Fruit fly (Drosophila melanogaster) whole organism, embryonic: ENCODE measurements around the gene Pss.

Source experiments
- Awh ChIP-seq: fragments of 200-800 bp; sonication (Bioruptor generic); IDR thresholded peaks from 2 replicates; pipeline ENCODE4, ENCODE4 v1.3.6; 2022; ENCODE audit warnings: missing biosample characterization, missing genetic modification characterization
- Bdp1 ChIP-seq: fragments of 200-800 bp; sonication (Bioruptor generic); optimal IDR thresholded peaks from 3 replicates; lab custom pipeline; 2016; ENCODE audit warnings: missing biosample characterization, missing genetic modification characterization
- CG12155 ChIP-seq: fragments of 200-800 bp; sonication (Bioruptor generic); optimal IDR thresholded peaks from 3 replicates; lab custom pipeline; 2016; ENCODE audit warnings: missing biosample characterization, missing genetic modification characterization
- CG12219 ChIP-seq: fragments of 200-800 bp; sonication (Bioruptor generic); optimal IDR thresholded peaks from 3 replicates; lab custom pipeline; 2018; ENCODE audit warnings: missing biosample characterization, mild to moderate bottlenecking, missing genetic modification characterization
- CG12391 ChIP-seq: fragments of 200-800 bp; sonication (Bioruptor generic); optimal IDR thresholded peaks from 3 replicates; lab custom pipeline; 2018; ENCODE audit warnings: missing biosample characterization, mild to moderate bottlenecking, missing genetic modification characterization, moderate library complexity
- CG12659 ChIP-seq: fragments of 200-800 bp; sonication (Bioruptor generic); optimal IDR thresholded peaks from 3 replicates; lab custom pipeline; 2017; ENCODE audit warnings: mild to moderate bottlenecking, missing biosample characterization, missing genetic modification reagents, missing genetic modification characterization
- CG12744 ChIP-seq: fragments of 200-800 bp; sonication (Bioruptor generic); optimal IDR thresholded peaks from 2 replicates; lab custom pipeline; 2016; ENCODE audit warnings: missing biosample characterization, missing genetic modification characterization
- CG12769 ChIP-seq: fragments of 200-800 bp; sonication (Bioruptor generic); optimal IDR thresholded peaks from 2 replicates; lab custom pipeline; 2019; ENCODE audit warnings: missing biosample characterization, mild to moderate bottlenecking, missing genetic modification characterization, moderate library complexity
- CG12942 ChIP-seq: fragments of 200-800 bp; sonication (Bioruptor generic); optimal IDR thresholded peaks from 3 replicates; lab custom pipeline; 2016; ENCODE audit warnings: missing biosample characterization, missing genetic modification characterization
- CG13424 ChIP-seq: fragments of 200-800 bp; sonication (Bioruptor generic); optimal IDR thresholded peaks from 2 replicates; lab custom pipeline; 2019; ENCODE audit warnings: missing biosample characterization, mild to moderate bottlenecking, missing genetic modification characterization, moderate library complexity
- CG13624 ChIP-seq: fragments of 200-800 bp; sonication (Bioruptor generic); optimal IDR thresholded peaks from 2 replicates; lab custom pipeline; 2016; ENCODE audit warnings: missing biosample characterization, missing genetic modification characterization
- CG15696 ChIP-seq: fragments of 200-800 bp; sonication (Bioruptor generic); optimal IDR thresholded peaks from 2 replicates; lab custom pipeline; 2019; ENCODE audit warnings: missing biosample characterization, mild to moderate bottlenecking, missing genetic modification characterization, moderate library complexity
- CG17328 ChIP-seq: fragments of 200-800 bp; sonication (Bioruptor generic); IDR thresholded peaks from 2 replicates; pipeline ENCODE4 v1.3.6; 2022; ENCODE audit warnings: missing biosample characterization, missing genetic modification characterization
- CG2120 ChIP-seq: fragments of 200-800 bp; sonication (Bioruptor generic); optimal IDR thresholded peaks from 3 replicates; lab custom pipeline; 2016; ENCODE audit warnings: missing biosample characterization, missing genetic modification characterization
- CG2712 ChIP-seq: fragments of 200-800 bp; optimal IDR thresholded peaks from 3 replicates; lab custom pipeline; 2019; ENCODE audit warnings: missing biosample characterization, mild to moderate bottlenecking, missing genetic modification characterization, moderate library complexity
- CG30431 ChIP-seq: fragments of 200-800 bp; sonication (Bioruptor generic); optimal IDR thresholded peaks from 2 replicates; lab custom pipeline; 2017; ENCODE audit warnings: missing biosample characterization, missing genetic modification characterization
- CG32772 ChIP-seq: fragments of 200-800 bp; sonication (Bioruptor generic); IDR thresholded peaks from 2 replicates; pipeline ENCODE4 v1.3.6; 2022; ENCODE audit warnings: missing biosample characterization, missing genetic modification characterization
- CG3995 ChIP-seq: fragments of 200-800 bp; sonication (Bioruptor generic); optimal IDR thresholded peaks from 3 replicates; lab custom pipeline; 2016; ENCODE audit warnings: missing biosample characterization, missing genetic modification characterization
- CG4282 ChIP-seq: fragments of 200-800 bp; sonication (Bioruptor generic); optimal IDR thresholded peaks from 2 replicates; lab custom pipeline; 2016; ENCODE audit warnings: missing biosample characterization, missing genetic modification characterization
- CG8388 ChIP-seq: fragments of 200-800 bp; sonication (Bioruptor generic); optimal IDR thresholded peaks from 2 replicates; lab custom pipeline; 2019; ENCODE audit warnings: missing biosample characterization, mild to moderate bottlenecking, missing genetic modification characterization, moderate library complexity
- CG9437 ChIP-seq: fragments of 200-800 bp; sonication (Bioruptor generic); optimal IDR thresholded peaks from 2 replicates; lab custom pipeline; 2018; ENCODE audit warnings: missing biosample characterization, mild to moderate bottlenecking, missing genetic modification characterization
- CTCF ChIP-seq: fragments of 200-800 bp; sonication (Bioruptor generic); optimal IDR thresholded peaks from 2 replicates; lab custom pipeline; 2017; ENCODE audit warnings: missing biosample characterization, mild to moderate bottlenecking, missing genetic modification characterization, moderate library complexity
- CoRest ChIP-seq: fragments of 200-800 bp; sonication (Bioruptor generic); optimal IDR thresholded peaks from 3 replicates; lab custom pipeline; 2018; ENCODE audit warnings: missing biosample characterization, mild to moderate bottlenecking, missing genetic modification characterization, moderate library complexity
- Deaf1 ChIP-seq: fragments of 200-800 bp; optimal IDR thresholded peaks from 3 replicates; lab custom pipeline; 2019; ENCODE audit warnings: missing biosample characterization, mild to moderate bottlenecking, missing genetic modification characterization, moderate library complexity
- Dip2 ChIP-seq: fragments of 200-800 bp; sonication (Bioruptor generic); IDR thresholded peaks from 2 replicates; pipeline ENCODE4 v1.3.6; 2022; ENCODE audit warnings: missing biosample characterization, missing genetic modification characterization
- Eip74EF ChIP-seq, 2 experiments: fragments of 200-800 bp in 1 of 2; fragments of >200 bp in 1 of 2; sonication (Bioruptor generic) in 1 of 2; optimal IDR thresholded peaks; 2 replicates each; lab custom pipeline; 2017 to 2019; ENCODE audit warnings: missing biosample characterization in 2 of 2, missing genetic modification characterization in 2 of 2, mild to moderate bottlenecking in 1 of 2, moderate library complexity in 1 of 2
- Ets65A ChIP-seq: fragments of 200-800 bp; sonication (Bioruptor generic); peaks from one replicate; lab custom pipeline; 2016; ENCODE audit warnings: missing biosample characterization, missing genetic modification characterization
- HLHmδ ChIP-seq: fragments of 200-800 bp; sonication (Bioruptor generic); optimal IDR thresholded peaks from 2 replicates; lab custom pipeline; 2018; ENCODE audit warnings: missing biosample characterization, mild to moderate bottlenecking, missing genetic modification characterization, moderate library complexity
- NC2β ChIP-seq: fragments of 200-800 bp; sonication (Bioruptor generic); optimal IDR thresholded peaks from 2 replicates; lab custom pipeline; 2016; ENCODE audit warnings: missing biosample characterization, missing genetic modification characterization
- PHDP ChIP-seq: fragments of 200-800 bp; sonication (Bioruptor generic); optimal IDR thresholded peaks from 3 replicates; lab custom pipeline; 2018; ENCODE audit warnings: missing biosample characterization, mild to moderate bottlenecking, missing genetic modification characterization, moderate library complexity
- Six4 ChIP-seq: fragments of 200-800 bp; sonication (Bioruptor generic); optimal IDR thresholded peaks from 2 replicates; lab custom pipeline; 2016; ENCODE audit warnings: missing biosample characterization, missing genetic modification characterization
- Sry-δ ChIP-seq: fragments of 200-800 bp; sonication (Bioruptor generic); optimal IDR thresholded peaks from 2 replicates; lab custom pipeline; 2016; ENCODE audit warnings: missing biosample characterization, missing genetic modification characterization
- chinmo ChIP-seq: fragments of 200-800 bp; sonication (Bioruptor generic); IDR thresholded peaks from 4 replicates; pipeline ENCODE4 v1.3.6; 2022; ENCODE audit warnings: missing biosample characterization, missing genetic modification characterization; ENCODE audit not compliant: partially characterized antibody
- ci ChIP-seq: fragments of 200-800 bp; sonication (Bioruptor generic); IDR thresholded peaks from 3 replicates; pipeline ENCODE4 v1.3.6; 2022; ENCODE audit warnings: missing biosample characterization, missing genetic modification characterization
- cwo ChIP-seq: fragments of 200-800 bp; sonication (Bioruptor generic); optimal IDR thresholded peaks from 3 replicates; lab custom pipeline; 2017; ENCODE audit warnings: missing biosample characterization, missing genetic modification characterization, mild to moderate bottlenecking, moderate library complexity, missing genetic modification reagents
- exex ChIP-seq: fragments of 200-800 bp; sonication (Bioruptor generic); optimal IDR thresholded peaks from 4 replicates; lab custom pipeline; 2018; ENCODE audit warnings: missing biosample characterization, mild to moderate bottlenecking, missing genetic modification characterization, moderate library complexity
- eyg ChIP-seq: fragments of 200-800 bp; sonication (Bioruptor generic); optimal IDR thresholded peaks from 3 replicates; lab custom pipeline; 2016; ENCODE audit warnings: missing biosample characterization, missing genetic modification characterization
- fd3F ChIP-seq: fragments of 200-800 bp; sonication (Bioruptor generic); optimal IDR thresholded peaks from 2 replicates; lab custom pipeline; 2018; ENCODE audit warnings: missing biosample characterization, mild to moderate bottlenecking, missing genetic modification characterization, moderate library complexity
- gce ChIP-seq: fragments of 200-800 bp; sonication (Bioruptor generic); IDR thresholded peaks from 3 replicates; pipeline ENCODE4 v1.3.6; 2022; ENCODE audit warnings: missing biosample characterization, missing genetic modification characterization
- grau ChIP-seq: fragments of 200-800 bp; optimal IDR thresholded peaks from 3 replicates; lab custom pipeline; 2019; ENCODE audit warnings: missing biosample characterization, mild to moderate bottlenecking, missing genetic modification characterization, moderate library complexity
- gsb-n ChIP-seq: fragments of 200-800 bp; sonication (Bioruptor generic); optimal IDR thresholded peaks from 3 replicates; lab custom pipeline; 2018; ENCODE audit warnings: missing biosample characterization, mild to moderate bottlenecking, missing genetic modification characterization
- hkb ChIP-seq, 2 experiments: fragments of 200-800 bp in 1 of 2; fragments of >200 bp in 1 of 2; sonication (Bioruptor generic) in 1 of 2; IDR thresholded peaks in 1 of 2; optimal IDR thresholded peaks in 1 of 2; 2 replicates each; pipeline versions ENCODE4 v1.3.6 to Lab custom; 2017 to 2022; ENCODE audit warnings: missing biosample characterization in 1 of 2, missing genetic modification characterization in 1 of 2
- klu ChIP-seq: fragments of 200-800 bp; sonication (Bioruptor generic); IDR thresholded peaks from 2 replicates; pipeline ENCODE4 v1.3.6; 2022; ENCODE audit warnings: missing biosample characterization, missing genetic modification characterization
- kni ChIP-seq: fragments of 200-800 bp; sonication (Bioruptor generic); optimal IDR thresholded peaks from 3 replicates; lab custom pipeline; 2017; ENCODE audit warnings: mild to moderate bottlenecking, missing biosample characterization, missing genetic modification reagents, missing genetic modification characterization
- sc ChIP-seq, 3 experiments: fragments of >200 bp in 2 of 3; fragments of 200-800 bp in 1 of 3; sonication (Bioruptor generic) in 1 of 3; optimal IDR thresholded peaks; 2 replicates in 2 of 3; 3 replicates in 1 of 3; lab custom pipeline; 2017; ENCODE audit warnings: mild to moderate bottlenecking in 1 of 3, missing biosample characterization in 1 of 3, missing genetic modification characterization in 1 of 3, missing genetic modification reagents in 1 of 3
- slbo ChIP-seq: fragments of 200-800 bp; sonication (Bioruptor generic); IDR thresholded peaks from 2 replicates; pipeline ENCODE4 v1.3.6; 2022; ENCODE audit warnings: missing biosample characterization, missing genetic modification characterization
- stwl ChIP-seq: fragments of 200-800 bp; sonication (Bioruptor generic); optimal IDR thresholded peaks from 3 replicates; lab custom pipeline; 2018; ENCODE audit warnings: missing biosample characterization, mild to moderate bottlenecking, missing genetic modification characterization, moderate library complexity
- sug ChIP-seq: fragments of 200-800 bp; optimal IDR thresholded peaks from 2 replicates; lab custom pipeline; 2019; ENCODE audit warnings: missing biosample characterization, mild to moderate bottlenecking, missing genetic modification characterization, moderate library complexity
- toy ChIP-seq: fragments of 200-800 bp; sonication (Bioruptor generic); IDR thresholded peaks from 2 replicates; pipeline ENCODE4 v1.3.6; 2022; ENCODE audit warnings: missing biosample characterization, missing genetic modification characterization

Pss gene

DNA sequence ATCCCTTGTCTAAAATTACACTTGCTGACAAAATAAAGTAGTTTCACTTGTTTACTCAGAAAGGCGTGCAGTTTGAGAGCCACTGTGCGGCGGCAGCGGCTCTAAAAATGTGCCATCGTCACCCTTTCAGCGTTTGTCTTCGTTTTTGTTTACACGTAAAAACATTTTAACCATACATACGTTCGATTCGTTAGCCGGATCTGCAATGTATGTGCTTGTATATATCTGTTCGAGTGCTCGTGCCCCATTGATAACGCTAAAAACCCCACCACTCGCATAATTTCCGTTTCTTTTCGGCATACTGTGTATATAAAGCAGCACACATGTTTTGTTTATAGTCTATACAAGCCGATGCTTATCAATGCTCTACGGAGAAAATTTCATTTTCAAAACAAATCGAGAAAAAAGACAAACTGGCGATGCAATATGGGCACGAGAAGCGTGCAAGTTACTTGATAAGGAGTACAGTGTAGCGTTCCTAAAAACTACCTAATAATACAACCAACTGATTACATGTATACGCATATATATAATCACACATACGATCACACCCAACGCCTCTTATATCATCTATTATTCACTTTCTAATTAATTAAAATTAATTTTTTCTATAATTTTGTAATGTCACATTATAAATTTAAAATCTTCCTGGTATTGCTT is 9.3 kb downstream of the Pss start (continued):
- peak; percentile 8; the same call in 1 of the 2 replicates for TF ChIP-seq CG17328 (GFP tag; lab: Robert Waterston, UW)
- TF ChIP-seq CG13624 (GFP tag; lab: Kevin White, UChicago) = no peak
- TF ChIP-seq CG12391 = peak; percentile 61
- TF ChIP-seq CG2120 (GFP tag; lab: Kevin White, UChicago) = peak; percentile 19
- peak; percentile 61 for TF ChIP-seq CG15696 (tag; lab: Kevin White, UChicago)
- peak; percentile 45 for TF ChIP-seq PHDP (tag; lab: Kevin White, UChicago)
- peak; percentile 1 for TF ChIP-seq fd3F (GFP tag; lab: Kevin White, UChicago)
- TF ChIP-seq CG12219 = peak; percentile 12
- no peak for TF ChIP-seq CG30431 (GFP tag; lab: Kevin White, UChicago)
- TF ChIP-seq CG9437 (GFP tag; lab: Kevin White, UChicago) = peak; percentile 53
- peak; percentile 38 for TF ChIP-seq gsb-n (tag; lab: Kevin White, UChicago)
- TF ChIP-seq CoRest (tag; lab: Kevin White, UChicago) = peak; percentile 52
- TF ChIP-seq CG13424 (tag; lab: Kevin White, UChicago) = peak; percentile 61
- TF ChIP-seq CG12942 = no peak
- TF ChIP-seq gce (GFP tag; lab: Robert Waterston, UW) = 0 out of 3 replicates have a peak, but pooled peaks have one; percentile 53
- TF ChIP-seq stwl = no peak
- TF ChIP-seq CG12659 (GFP tag; lab: Kevin White, UChicago) = peak; percentile 37
- TF ChIP-seq klu = no peak
- TF ChIP-seq CG3995 (GFP tag; lab: Kevin White, UChicago) = no peak
- no peak for TF ChIP-seq CTCF
- no peak for TF ChIP-seq CG4282 (GFP tag; lab: Kevin White, UChicago)
- TF ChIP-seq CG12744 (GFP tag; lab: Kevin White, UChicago) = no peak
- TF ChIP-seq Deaf1 = peak; percentile 61
- no peak for TF ChIP-seq CG12769
- peak; percentile 73; the same call in 2 of the 3 replicates for TF ChIP-seq ci
- TF ChIP-seq Awh = no peak
- no peak for TF ChIP-seq Bdp1 (GFP tag; lab: Kevin White, UChicago)
- TF ChIP-seq cwo (GFP tag; lab: Kevin White, UChicago) = peak; percentile 57
- TF ChIP-seq sc (optimal IDR thresholded peaks at IDR 0.05; lab: Kevin White, UChicago) = no peak
- TF ChIP-seq sc (GFP tag; optimal IDR thresholded peaks at IDR 0.05; lab: Kevin White, UChicago) = peak; percentile 23
- no peak for TF ChIP-seq Ets65A (GFP tag; lab: Kevin White, UChicago)
- no peak for TF ChIP-seq Sry-δ (GFP tag; lab: Kevin White, UChicago)
- TF ChIP-seq slbo = peak; percentile 32; the same call in 1 of the 2 replicates
- TF ChIP-seq kni (GFP tag; lab: Kevin White, UChicago) = peak; percentile 49
- peak; percentile 67 for TF ChIP-seq CG2712 (tag; lab: Kevin White, UChicago)
- TF ChIP-seq sug (tag; lab: Kevin White, UChicago) = peak; percentile 47
- peak; percentile 42 for TF ChIP-seq Six4 (GFP tag; lab: Kevin White, UChicago)
- no peak for TF ChIP-seq toy
- TF ChIP-seq NC2β (GFP tag; lab: Kevin White, UChicago) = no peak
- no peak for TF ChIP-seq hkb (optimal IDR thresholded peaks at IDR 0.05; lab: Kevin White, UChicago)
- TF ChIP-seq hkb (GFP tag; IDR thresholded peaks at IDR 0.05; lab: Robert Waterston, UW) = peak; percentile 16; the same call in 1 of the 2 replicates
- no peak for TF ChIP-seq Dip2 (GFP tag; lab: Robert Waterston, UW)
- peak; percentile 97 for TF ChIP-seq grau (tag; lab: Kevin White, UChicago)
- TF ChIP-seq CG32772 (GFP tag; lab: Robert Waterston, UW) = peak; percentile 57
- peak; percentile 29 for TF ChIP-seq exex (tag; lab: Kevin White, UChicago)
- TF ChIP-seq Eip74EF (GFP tag; optimal IDR thresholded peaks at IDR 0.05; lab: Kevin White, UChicago) = no peak
- peak; percentile 73; the same call in 1 of the 4 replicates for TF ChIP-seq chinmo (GFP tag; lab: Robert Waterston, UW)
- peak; percentile 66 for TF ChIP-seq CG8388 (GFP tag; lab: Kevin White, UChicago)
- TF ChIP-seq HLHmδ (GFP tag; lab: Kevin White, UChicago) = no peak
- TF ChIP-seq CG12155 = peak; percentile 39
- no peak for TF ChIP-seq eyg (GFP tag; lab: Kevin White, UChicago)
